Worm (Caenorhabditis elegans) whole organism, midembryonic: ENCODE data around the gene tsp-2.

Source experiments
- flt-1 ChIP-seq: fragments of 200-800 bp; sonication (Bioruptor generic); IDR thresholded peaks from 2 replicates; pipeline ENCODE4 v1.3.6; 2022; ENCODE audit warnings: missing genetic modification characterization, missing compliant biosample characterization
- ref-1 ChIP-seq: fragments of 200-800 bp; sonication (Bioruptor generic); conservative IDR thresholded peaks from 2 replicates; pipeline ENCODE4 v1.3.6; 2022; ENCODE audit warnings: missing genetic modification reagents, missing genetic modification characterization, missing compliant biosample characterization
- tab-1 ChIP-seq: fragments of 200-800 bp; sonication (Bioruptor generic); IDR thresholded peaks from 2 replicates; pipeline ENCODE4 v1.3.6; 2022; ENCODE audit warnings: missing genetic modification characterization, missing compliant biosample characterization

DNA sequence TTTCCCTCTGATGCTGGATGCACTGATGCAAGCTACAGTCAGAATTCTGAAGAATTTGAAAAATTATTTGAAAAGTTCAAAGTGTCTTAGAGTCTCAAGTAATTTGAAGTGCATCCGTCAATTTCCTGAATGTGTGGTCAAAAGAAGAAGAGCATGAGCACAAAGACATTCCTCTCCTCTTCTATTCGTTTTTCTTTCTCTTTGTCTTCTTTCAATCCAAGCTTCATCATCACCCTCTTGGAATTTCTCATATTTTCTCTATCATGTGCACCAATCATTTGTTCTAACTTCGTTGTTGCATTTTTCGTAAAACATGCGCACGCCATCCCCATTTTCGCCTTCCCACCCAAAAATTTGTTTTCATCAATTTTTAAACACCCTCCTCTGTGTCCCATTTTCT, 48.3 kb upstream of the tsp-2 start:
- no peak for TF ChIP-seq ref-1
- TF ChIP-seq tab-1: no peak
- no peak for TF ChIP-seq flt-1 (GFP tag; lab: Robert Waterston, UW)
